Worm (Caenorhabditis elegans) whole organism, midembryonic: ENCODE data around the gene rpy-1.

ENCODE experiments used
- T22C8.4 ChIP-seq: fragments of 200-800 bp; sonication (Bioruptor generic); IDR thresholded peaks from 2 replicates; pipeline ENCODE4 v1.3.6; 2022; ENCODE audit warnings: missing genetic modification characterization, missing compliant biosample characterization
- flt-1 ChIP-seq: fragments of 200-800 bp; sonication (Bioruptor generic); IDR thresholded peaks from 2 replicates; pipeline ENCODE4 v1.3.6; 2022; ENCODE audit warnings: missing genetic modification characterization, missing compliant biosample characterization
- med-1 ChIP-seq: sonication (generic microtip); optimal IDR thresholded peaks from 2 replicates; lab custom pipeline; 2017; ENCODE audit warnings: missing genetic modification characterization, mild to moderate bottlenecking, missing compliant biosample characterization, antibody characterized with exemption, missing genetic modification reagents; ENCODE audit not compliant: insufficient read depth
- ztf-29 ChIP-seq: fragments of 200-800 bp; sonication (Bioruptor generic); IDR thresholded peaks from 2 replicates; pipeline ENCODE4 v1.3.6; 2022; ENCODE audit warnings: missing genetic modification reagents, missing genetic modification characterization, missing compliant biosample characterization

DNA sequence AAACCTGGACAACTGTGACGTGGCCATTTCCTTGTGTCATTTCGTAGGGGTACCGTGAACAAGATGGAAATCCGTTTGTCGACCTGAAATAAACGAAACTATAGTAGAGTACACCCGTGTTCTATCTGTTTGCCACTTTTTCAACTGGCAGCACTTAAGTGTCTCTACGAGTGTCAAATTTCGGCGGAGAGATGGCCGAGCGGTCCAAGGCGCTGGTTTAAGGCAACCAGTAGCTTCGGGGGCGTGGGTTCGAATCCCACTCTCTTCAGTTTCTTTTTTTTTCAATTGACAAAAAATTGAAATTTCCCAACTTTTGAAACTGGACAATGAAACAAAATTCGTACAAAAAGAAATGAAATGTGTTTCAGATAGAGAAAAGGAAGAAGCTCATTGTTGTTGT, 16.1 kb upstream of the rpy-1 start:
- TF ChIP-seq T22C8.4 (GFP tag; lab: Robert Waterston, UW): no peak
- peak; percentile 65; the same call in 1 of the 2 replicates for TF ChIP-seq flt-1
- peak; percentile 9 for TF ChIP-seq med-1 (GFP tag; lab: Kevin White, UChicago)
- 0 out of 2 replicates have a peak, but pooled peaks have one; percentile 45 for TF ChIP-seq ztf-29 (GFP tag; lab: Robert Waterston, UW)
